Worm (Caenorhabditis elegans) whole organism, midembryonic: ENCODE results near the gene grl-12.

Experiments
- T22C8.4 ChIP-seq: fragments of 200-800 bp; sonication (Bioruptor generic); IDR thresholded peaks from 2 replicates; pipeline ENCODE4 v1.3.6; 2022; ENCODE audit warnings: missing genetic modification characterization, missing compliant biosample characterization
- cog-1 ChIP-seq: sonication (generic microtip); optimal IDR thresholded peaks from 2 replicates; lab custom pipeline; 2016; ENCODE audit warnings: missing genetic modification characterization, missing compliant biosample characterization
- flt-1 ChIP-seq: fragments of 200-800 bp; sonication (Bioruptor generic); IDR thresholded peaks from 2 replicates; pipeline ENCODE4 v1.3.6; 2022; ENCODE audit warnings: missing genetic modification characterization, missing compliant biosample characterization
- klf-2 ChIP-seq: fragments of 200-800 bp; sonication (Bioruptor generic); conservative IDR thresholded peaks from 2 replicates; pipeline ENCODE4 v1.3.6; 2022; ENCODE audit warnings: missing genetic modification reagents, missing genetic modification characterization, missing compliant biosample characterization
- med-1 ChIP-seq: sonication (generic microtip); optimal IDR thresholded peaks from 2 replicates; lab custom pipeline; 2017; ENCODE audit warnings: missing genetic modification characterization, mild to moderate bottlenecking, missing compliant biosample characterization, antibody characterized with exemption, missing genetic modification reagents; ENCODE audit not compliant: insufficient read depth
- ref-1 ChIP-seq: fragments of 200-800 bp; sonication (Bioruptor generic); conservative IDR thresholded peaks from 2 replicates; pipeline ENCODE4 v1.3.6; 2022; ENCODE audit warnings: missing genetic modification reagents, missing genetic modification characterization, missing compliant biosample characterization
- tab-1 ChIP-seq: fragments of 200-800 bp; sonication (Bioruptor generic); IDR thresholded peaks from 2 replicates; pipeline ENCODE4 v1.3.6; 2022; ENCODE audit warnings: missing genetic modification characterization, missing compliant biosample characterization
- ztf-23 ChIP-seq: fragments of 200-800 bp; sonication (Bioruptor generic); IDR thresholded peaks from 2 replicates; pipeline ENCODE4 v1.3.6; 2022; ENCODE audit warnings: missing genetic modification reagents, missing genetic modification characterization, missing compliant biosample characterization
- ztf-29 ChIP-seq: fragments of 200-800 bp; sonication (Bioruptor generic); IDR thresholded peaks from 2 replicates; pipeline ENCODE4 v1.3.6; 2022; ENCODE audit warnings: missing genetic modification reagents, missing genetic modification characterization, missing compliant biosample characterization

ce11 chrV:8636907-8637306 is at the start of gene grl-12:
- TF ChIP-seq ref-1 (GFP tag; lab: Robert Waterston, UW) (no peak), klf-2 (no peak), ztf-29 (GFP tag; lab: Robert Waterston, UW) (no peak), ztf-23 (GFP tag; lab: Robert Waterston, UW) (no peak), med-1 (GFP tag; lab: Kevin White, UChicago) (no peak), flt-1 (no peak), T22C8.4 (GFP tag; lab: Robert Waterston, UW) (no peak), cog-1 (tag; lab: Kevin White, UChicago) (no peak), tab-1 (no peak)
